Fruit fly (Drosophila melanogaster) whole organism, embryonic: ENCODE data around the gene Sfp33A4.
A peak's percentile ranks its signal among the peaks of the same experiment; 100 is the strongest.

Source experiments
- Ada2b ChIP-seq: fragments of 200-800 bp; sonication (Bioruptor generic); IDR thresholded peaks from 2 replicates; pipeline ENCODE4 v1.3.6; 2022; ENCODE audit warnings: missing biosample characterization, missing genetic modification characterization
- CG10321 ChIP-seq: fragments of 200-800 bp; sonication (Bioruptor generic); IDR thresholded peaks from 2 replicates; pipeline ENCODE4 v1.3.6; 2022; ENCODE audit warnings: missing biosample characterization, missing genetic modification characterization
- CG12071 ChIP-seq: fragments of 200-800 bp; sonication (Bioruptor generic); optimal IDR thresholded peaks from 3 replicates; lab custom pipeline; 2018; ENCODE audit warnings: missing biosample characterization, mild to moderate bottlenecking, missing genetic modification characterization
- CG12155 ChIP-seq: fragments of 200-800 bp; sonication (Bioruptor generic); optimal IDR thresholded peaks from 3 replicates; lab custom pipeline; 2016; ENCODE audit warnings: missing biosample characterization, missing genetic modification characterization
- CG12659 ChIP-seq: fragments of 200-800 bp; sonication (Bioruptor generic); optimal IDR thresholded peaks from 3 replicates; lab custom pipeline; 2017; ENCODE audit warnings: mild to moderate bottlenecking, missing biosample characterization, missing genetic modification reagents, missing genetic modification characterization
- CG13123 ChIP-seq: fragments of 200-800 bp; sonication (Bioruptor generic); optimal IDR thresholded peaks from 2 replicates; lab custom pipeline; 2016; ENCODE audit warnings: missing biosample characterization, missing genetic modification characterization
- CG13296 ChIP-seq: fragments of 200-800 bp; sonication (Bioruptor generic); optimal IDR thresholded peaks from 3 replicates; lab custom pipeline; 2018; ENCODE audit warnings: missing biosample characterization, mild to moderate bottlenecking, missing genetic modification characterization
- CG14710 ChIP-seq: fragments of 200-800 bp; sonication (Bioruptor generic); optimal IDR thresholded peaks from 3 replicates; lab custom pipeline; 2019; ENCODE audit warnings: missing biosample characterization, mild to moderate bottlenecking, missing genetic modification characterization, moderate library complexity
- CG17612 ChIP-seq: fragments of 200-800 bp; sonication (Bioruptor generic); IDR thresholded peaks from 2 replicates; pipeline ENCODE4 v1.3.6; 2022; ENCODE audit warnings: missing biosample characterization, missing genetic modification characterization
- CG4820 ChIP-seq: fragments of 200-800 bp; sonication (Bioruptor generic); optimal IDR thresholded peaks from 3 replicates; lab custom pipeline; 2016; ENCODE audit warnings: missing biosample characterization, missing genetic modification characterization
- CG6272 ChIP-seq: fragments of 200-800 bp; sonication (Bioruptor generic); IDR thresholded peaks from 2 replicates; pipeline ENCODE4 v1.3.6; 2022; ENCODE audit warnings: missing biosample characterization, missing genetic modification characterization
- CG6683 ChIP-seq: fragments of 200-800 bp; sonication (Bioruptor generic); optimal IDR thresholded peaks from 2 replicates; lab custom pipeline; 2017; ENCODE audit warnings: missing biosample characterization, mild to moderate bottlenecking, missing genetic modification characterization, missing genetic modification reagents
- CG7271 ChIP-seq: fragments of 200-800 bp; sonication (Bioruptor generic); optimal IDR thresholded peaks from 2 replicates; lab custom pipeline; 2018; ENCODE audit warnings: missing biosample characterization, mild to moderate bottlenecking, missing genetic modification characterization, moderate library complexity
- CG7987 ChIP-seq: fragments of 200-800 bp; sonication (Bioruptor generic); optimal IDR thresholded peaks from 2 replicates; lab custom pipeline; 2018; ENCODE audit warnings: missing biosample characterization, mild to moderate bottlenecking, missing genetic modification characterization, moderate library complexity
- CG8478 ChIP-seq: fragments of >200 bp; optimal IDR thresholded peaks from 2 replicates; lab custom pipeline; 2018
- Dek ChIP-seq: fragments of 200-800 bp; sonication (Bioruptor generic); optimal IDR thresholded peaks from 3 replicates; lab custom pipeline; 2019; ENCODE audit warnings: missing biosample characterization, mild to moderate bottlenecking, missing genetic modification characterization, moderate library complexity
- Dfd ChIP-seq, 2 experiments: fragments of >200 bp; optimal IDR thresholded peaks; 2 replicates each; lab custom pipeline; 2017; ENCODE audit warnings: missing biosample characterization in 2 of 2, missing genetic modification characterization in 2 of 2
- Dll ChIP-seq: fragments of 200-800 bp; sonication (Bioruptor generic); IDR thresholded peaks from 4 replicates; pipeline ENCODE4 v1.3.6; 2022; ENCODE audit warnings: missing biosample characterization, missing genetic modification characterization; ENCODE audit not compliant: partially characterized antibody
- Doc3 ChIP-seq: fragments of 200-800 bp; sonication (Bioruptor generic); IDR thresholded peaks from 3 replicates; pipeline ENCODE4 v1.3.6; 2022; ENCODE audit warnings: missing biosample characterization, missing genetic modification characterization; ENCODE audit not compliant: partially characterized antibody
- Dp ChIP-seq: fragments of 200-800 bp; sonication (Bioruptor generic); optimal IDR thresholded peaks from 2 replicates; lab custom pipeline; 2018; ENCODE audit warnings: missing biosample characterization, mild to moderate bottlenecking, missing genetic modification characterization, moderate library complexity
- HHEX ChIP-seq: fragments of 200-800 bp; sonication (Bioruptor generic); optimal IDR thresholded peaks from 3 replicates; lab custom pipeline; 2017; ENCODE audit warnings: missing biosample characterization, mild to moderate bottlenecking, missing genetic modification characterization, missing genetic modification reagents
- NC2α ChIP-seq: fragments of 200-800 bp; sonication (Bioruptor generic); optimal IDR thresholded peaks from 2 replicates; lab custom pipeline; 2016; ENCODE audit warnings: missing biosample characterization, missing genetic modification characterization
- NFAT ChIP-seq: fragments of 200-800 bp; sonication (Bioruptor generic); IDR thresholded peaks from 2 replicates; pipeline ENCODE4 v1.3.6; 2022; ENCODE audit warnings: missing biosample characterization, missing genetic modification characterization
- Neu2 ChIP-seq: fragments of 200-800 bp; sonication (Bioruptor generic); optimal IDR thresholded peaks from 3 replicates; lab custom pipeline; 2016; ENCODE audit warnings: missing biosample characterization, missing genetic modification characterization, borderline replicate concordance
- Ptx1 ChIP-seq: fragments of 200-800 bp; sonication (Bioruptor generic); IDR thresholded peaks from 2 replicates; pipeline ENCODE4 v1.3.6; 2022; ENCODE audit warnings: missing biosample characterization, missing genetic modification characterization
- Sox100B ChIP-seq: fragments of 200-800 bp; sonication (Bioruptor generic); optimal IDR thresholded peaks from 3 replicates; lab custom pipeline; 2018; ENCODE audit warnings: missing biosample characterization, mild to moderate bottlenecking, missing genetic modification characterization
- Ssrp ChIP-seq: fragments of 200-800 bp; sonication (Bioruptor generic); optimal IDR thresholded peaks from 2 replicates; lab custom pipeline; 2018; ENCODE audit warnings: missing biosample characterization, mild to moderate bottlenecking, missing genetic modification characterization, moderate library complexity
- TFAM ChIP-seq: fragments of 200-800 bp; sonication (Bioruptor generic); optimal IDR thresholded peaks from 2 replicates; lab custom pipeline; 2017; ENCODE audit warnings: missing biosample characterization, missing genetic modification characterization, inconsistent platforms
- Xrp1 ChIP-seq: fragments of 200-800 bp; sonication (Bioruptor generic); IDR thresholded peaks from 2 replicates; pipeline ENCODE4 v1.3.6; 2022; ENCODE audit warnings: missing biosample characterization, missing genetic modification characterization
- ash1 ChIP-seq: fragments of 200-800 bp; sonication (Bioruptor generic); optimal IDR thresholded peaks from 2 replicates; lab custom pipeline; 2018; ENCODE audit warnings: missing biosample characterization, mild to moderate bottlenecking, missing genetic modification characterization
- ato ChIP-seq: fragments of 200-800 bp; sonication (Bioruptor generic); IDR thresholded peaks from 2 replicates; pipeline ENCODE4 v1.3.6; 2022; ENCODE audit warnings: missing biosample characterization, missing genetic modification characterization; ENCODE audit not compliant: partially characterized antibody
- bbx ChIP-seq: fragments of 200-800 bp; sonication (Bioruptor generic); IDR thresholded peaks from 2 replicates; pipeline ENCODE4 v1.3.6; 2022; ENCODE audit warnings: missing biosample characterization, missing genetic modification characterization; ENCODE audit not compliant: partially characterized antibody
- bcd ChIP-seq: fragments of 200-800 bp; sonication (Bioruptor generic); optimal IDR thresholded peaks from 2 replicates; lab custom pipeline; 2017; ENCODE audit warnings: missing biosample characterization, mild to moderate bottlenecking, missing genetic modification characterization
- br ChIP-seq: fragments of >200 bp; optimal IDR thresholded peaks from 2 replicates; lab custom pipeline; 2017
- chm ChIP-seq: fragments of 200-800 bp; sonication (Bioruptor generic); IDR thresholded peaks from 2 replicates; pipeline ENCODE4 v1.3.6; 2022; ENCODE audit warnings: missing biosample characterization, missing genetic modification characterization
- dimm ChIP-seq: fragments of 200-800 bp; sonication (Bioruptor generic); IDR thresholded peaks from 2 replicates; pipeline ENCODE4 v1.3.6; 2022; ENCODE audit warnings: missing biosample characterization, missing genetic modification characterization
- dmrt99B ChIP-seq: fragments of 200-800 bp; sonication (Bioruptor generic); optimal IDR thresholded peaks from 2 replicates; lab custom pipeline; 2018; ENCODE audit warnings: missing biosample characterization, mild to moderate bottlenecking, missing genetic modification characterization, moderate library complexity
- ems ChIP-seq: fragments of 200-800 bp; sonication (Bioruptor generic); optimal IDR thresholded peaks from 3 replicates; lab custom pipeline; 2016; ENCODE audit warnings: missing biosample characterization, missing genetic modification characterization
- fd102C ChIP-seq: fragments of 200-800 bp; sonication (Bioruptor generic); optimal IDR thresholded peaks from 2 replicates; lab custom pipeline; 2018; ENCODE audit warnings: missing biosample characterization, mild to moderate bottlenecking, missing genetic modification characterization, moderate library complexity
- ind ChIP-seq: fragments of 200-800 bp; sonication (Bioruptor generic); optimal IDR thresholded peaks from 3 replicates; lab custom pipeline; 2016; ENCODE audit warnings: missing biosample characterization, missing genetic modification characterization
- jing ChIP-seq: fragments of 200-800 bp; sonication (Bioruptor generic); optimal IDR thresholded peaks from 2 replicates; lab custom pipeline; 2018; ENCODE audit warnings: missing biosample characterization, mild to moderate bottlenecking, missing genetic modification characterization
- pita ChIP-seq: fragments of 200-800 bp; sonication (Bioruptor generic); optimal IDR thresholded peaks from 2 replicates; lab custom pipeline; 2017; ENCODE audit warnings: missing biosample characterization, mild to moderate bottlenecking, missing genetic modification characterization
- repo ChIP-seq: fragments of 200-800 bp; sonication (Bioruptor generic); optimal IDR thresholded peaks from 2 replicates; lab custom pipeline; 2016; ENCODE audit warnings: missing biosample characterization, missing genetic modification characterization
- ro ChIP-seq: fragments of 200-800 bp; sonication (Bioruptor generic); IDR thresholded peaks from 2 replicates; pipeline ENCODE4 v1.3.6; 2022; ENCODE audit warnings: missing biosample characterization, missing genetic modification characterization
- sd ChIP-seq: fragments of 200-800 bp; sonication (Bioruptor generic); optimal IDR thresholded peaks from 3 replicates; lab custom pipeline; 2018; ENCODE audit warnings: missing biosample characterization, mild to moderate bottlenecking, missing genetic modification characterization, moderate library complexity
- shn ChIP-seq: fragments of 200-800 bp; sonication (Bioruptor generic); optimal IDR thresholded peaks from 3 replicates; lab custom pipeline; 2016; ENCODE audit warnings: missing biosample characterization, missing genetic modification characterization
- sob ChIP-seq: fragments of 200-800 bp; sonication (Bioruptor generic); IDR thresholded peaks from 2 replicates; pipeline ENCODE4 v1.3.6; 2022; ENCODE audit warnings: missing biosample characterization, missing genetic modification characterization
- ssp ChIP-seq: fragments of 200-800 bp; sonication (Bioruptor generic); IDR thresholded peaks from 2 replicates; pipeline ENCODE4 v1.3.6; 2022; ENCODE audit warnings: missing biosample characterization, missing genetic modification characterization
- stc ChIP-seq: fragments of 200-800 bp; sonication (Bioruptor generic); IDR thresholded peaks from 2 replicates; pipeline ENCODE4 v1.3.6; 2022; ENCODE audit warnings: missing biosample characterization, missing genetic modification characterization
- trem ChIP-seq: fragments of 200-800 bp; optimal IDR thresholded peaks from 3 replicates; lab custom pipeline; 2019; ENCODE audit warnings: missing biosample characterization, mild to moderate bottlenecking, missing genetic modification characterization, moderate library complexity
- unc-4 ChIP-seq: fragments of 200-800 bp; sonication (Bioruptor generic); IDR thresholded peaks from 2 replicates; pipeline ENCODE4 v1.3.6; 2022; ENCODE audit warnings: missing biosample characterization, missing genetic modification characterization; ENCODE audit not compliant: partially characterized antibody

Gene Sfp33A4

DNA sequence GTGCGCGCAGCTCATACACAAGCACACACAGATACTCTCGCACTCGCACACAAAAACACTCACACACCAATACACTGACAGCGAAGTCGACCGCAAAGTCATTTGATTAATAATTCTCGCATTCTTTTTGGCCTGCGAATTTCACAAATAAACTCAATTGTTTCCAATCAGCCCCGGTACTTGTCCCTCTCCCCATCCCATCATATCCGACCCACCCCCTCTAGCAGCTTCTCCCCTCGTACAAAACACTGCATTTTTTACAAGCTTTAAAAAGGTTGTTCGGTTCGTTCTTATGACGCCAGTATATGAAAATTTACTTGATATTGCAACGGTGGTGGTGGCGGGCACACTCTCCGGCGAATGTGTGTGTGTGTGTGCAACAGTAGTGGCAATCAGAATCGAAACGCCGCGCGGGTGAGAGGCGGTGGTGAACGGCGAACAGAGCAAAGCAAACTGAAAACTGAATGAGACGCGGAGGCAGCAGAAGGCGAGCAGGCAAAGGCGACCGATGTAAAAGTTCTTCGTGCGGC is 29.3 kb upstream of the Sfp33A4 start (continued):
- TF ChIP-seq ato (GFP tag; lab: Robert Waterston, UW) (peak; percentile 55; the same call in 1 of the 2 replicates), Dek (tag; lab: Kevin White, UChicago) (peak; percentile 27), repo (peak; percentile 48), br (lab: Kevin White, UChicago) (no peak), fd102C (GFP tag; lab: Kevin White, UChicago) (no peak), ro (GFP tag; lab: Robert Waterston, UW) (no peak), CG12071 (GFP tag; lab: Kevin White, UChicago) (peak; percentile 52), unc-4 (GFP tag; lab: Robert Waterston, UW) (peak; percentile 23), chm (GFP tag; lab: Robert Waterston, UW) (peak; percentile 67; the same call in 1 of the 2 replicates), CG7987 (GFP tag; lab: Kevin White, UChicago) (peak; percentile 55), Xrp1 (GFP tag; lab: Robert Waterston, UW) (no peak), NFAT (peak; percentile 68), NC2α (GFP tag; lab: Kevin White, UChicago) (peak; percentile 20), ssp (GFP tag; lab: Robert Waterston, UW) (no peak), CG13296 (no peak), stc (GFP tag; lab: Robert Waterston, UW) (no peak), CG12659 (GFP tag; lab: Kevin White, UChicago) (no peak), sd (peak; percentile 84), sob (GFP tag; lab: Robert Waterston, UW) (no peak; the same call in 1 of the 2 replicates), TFAM (no peak), trem (tag; lab: Kevin White, UChicago) (no peak), Dll (GFP tag; lab: Robert Waterston, UW) (no peak), shn (GFP tag; lab: Kevin White, UChicago) (peak; percentile 18), CG10321 (GFP tag; lab: Robert Waterston, UW) (no peak), CG4820 (GFP tag; lab: Kevin White, UChicago) (no peak), CG14710 (no peak), Neu2 (GFP tag; lab: Kevin White, UChicago) (no peak), ash1 (GFP tag; lab: Kevin White, UChicago) (peak; percentile 36), dmrt99B (tag; lab: Kevin White, UChicago) (no peak), Dp (GFP tag; lab: Kevin White, UChicago) (no peak), CG6272 (GFP tag; lab: Robert Waterston, UW) (0 out of 2 replicates have a peak, but pooled peaks have one; percentile 15), bcd (GFP tag; lab: Kevin White, UChicago) (no peak), HHEX (peak; percentile 18), Dfd (GFP tag; optimal IDR thresholded peaks at IDR 0.05; lab: Kevin White, UChicago) (no peak), dimm (GFP tag; lab: Robert Waterston, UW) (no peak), Ada2b (GFP tag; lab: Robert Waterston, UW) (no peak), jing (GFP tag; lab: Kevin White, UChicago) (no peak), Ptx1 (GFP tag; lab: Robert Waterston, UW) (no peak), Sox100B (no peak), bbx (GFP tag; lab: Robert Waterston, UW) (peak; percentile 47), pita (no peak), Ssrp (tag; lab: Kevin White, UChicago) (no peak), CG8478 (lab: Kevin White, UChicago) (peak; percentile 80), ind (GFP tag; lab: Kevin White, UChicago) (no peak), Doc3 (GFP tag; lab: Robert Waterston, UW) (no peak), CG12155 (peak; percentile 16), ems (peak; percentile 10), CG17612 (GFP tag; lab: Robert Waterston, UW) (no peak), CG7271 (no peak), CG6683 (GFP tag; lab: Kevin White, UChicago) (no peak), CG13123 (GFP tag; lab: Kevin White, UChicago) (no peak)
